Worm (Caenorhabditis elegans) whole organism, young adult: ENCODE data around the gene F23D12.3.
"Not testable (repeated sequence)": the region's sequence is repeated elsewhere in the genome, so short reads cannot be mapped to it uniquely, and the experiment has no call there.

Source experiments
- B0261.1 ChIP-seq: sonication (generic microtip); optimal IDR thresholded peaks from 2 replicates; lab custom pipeline; 2016; ENCODE audit warnings: mild to moderate bottlenecking, missing genetic modification characterization, moderate library complexity, missing compliant biosample characterization
- D2030.7 ChIP-seq: fragments of 200-800 bp; sonication (Bioruptor generic); IDR thresholded peaks from 2 replicates; pipeline ENCODE4 v1.3.6; 2022; ENCODE audit warnings: missing genetic modification reagents, missing genetic modification characterization, missing compliant biosample characterization
- F33H1.4 ChIP-seq: fragments of 200-800 bp; sonication (Bioruptor generic); IDR thresholded peaks from 2 replicates; pipeline ENCODE4 v1.3.6; 2022; ENCODE audit warnings: missing genetic modification reagents, missing genetic modification characterization, missing compliant biosample characterization
- F49E8.2 ChIP-seq: sonication (generic microtip); optimal IDR thresholded peaks from 3 replicates; lab custom pipeline; 2017; ENCODE audit warnings: missing genetic modification characterization, mild to moderate bottlenecking, missing compliant biosample characterization, antibody characterized with exemption, moderate library complexity; ENCODE audit not compliant: insufficient read depth
- Y56A3A.18 ChIP-seq: fragments of 200-800 bp; sonication (Bioruptor generic); IDR thresholded peaks from 2 replicates; pipeline ENCODE4 v1.3.6; 2022; ENCODE audit warnings: missing genetic modification reagents, missing genetic modification characterization, missing compliant biosample characterization
- Y95B8A.8 ChIP-seq: fragments of 200-800 bp; sonication (Bioruptor generic); IDR thresholded peaks from 2 replicates; pipeline ENCODE4 v1.3.6; 2022; ENCODE audit warnings: missing genetic modification reagents, missing genetic modification characterization, missing compliant biosample characterization
- ZK185.1 ChIP-seq: sonication (generic microtip); optimal IDR thresholded peaks from 2 replicates; lab custom pipeline; 2016; ENCODE audit warnings: mild to moderate bottlenecking, missing genetic modification characterization, missing compliant biosample characterization; ENCODE audit not compliant: poor library complexity, severe bottlenecking
- atf-7 ChIP-seq: sonication (generic microtip); optimal IDR thresholded peaks from 2 replicates; lab custom pipeline; 2017; ENCODE audit warnings: mild to moderate bottlenecking, missing genetic modification characterization, missing compliant biosample characterization
- athp-1 ChIP-seq: sonication (generic microtip); optimal IDR thresholded peaks from 2 replicates; lab custom pipeline; 2017; ENCODE audit warnings: mild to moderate bottlenecking, missing genetic modification characterization, missing compliant biosample characterization
- cebp-1 ChIP-seq, 2 experiments: fragments of 200-800 bp in 1 of 2; sonication (Bioruptor generic) in 1 of 2; sonication (generic microtip) in 1 of 2; IDR thresholded peaks in 1 of 2; optimal IDR thresholded peaks in 1 of 2; 2 replicates each; pipeline versions ENCODE4 v1.3.6 to Lab custom; 2017 to 2022; ENCODE audit warnings: missing compliant biosample characterization in 2 of 2, missing genetic modification characterization in 2 of 2, mild to moderate bottlenecking in 1 of 2, missing genetic modification reagents in 1 of 2, moderate library complexity in 1 of 2
- ceh-100 ChIP-seq: fragments of 200-800 bp; sonication (Bioruptor generic); IDR thresholded peaks from 2 replicates; pipeline ENCODE4 v1.3.6; 2022; ENCODE audit warnings: missing genetic modification reagents, missing genetic modification characterization, missing compliant biosample characterization
- ceh-91 ChIP-seq: fragments of 200-800 bp; sonication (Bioruptor generic); IDR thresholded peaks from 2 replicates; pipeline ENCODE4 v1.3.6; 2022; ENCODE audit warnings: missing genetic modification reagents, missing genetic modification characterization, missing compliant biosample characterization
- chd-7 ChIP-seq: sonication (generic microtip); optimal IDR thresholded peaks from 2 replicates; lab custom pipeline; 2016; ENCODE audit warnings: mild to moderate bottlenecking, missing genetic modification characterization, moderate library complexity, missing compliant biosample characterization
- die-1 ChIP-seq: sonication (generic microtip); optimal IDR thresholded peaks from 2 replicates; lab custom pipeline; 2016; ENCODE audit warnings: missing genotype, mild to moderate bottlenecking, missing genetic modification characterization, missing compliant biosample characterization
- dox-1 ChIP-seq: fragments of 200-800 bp; sonication (Bioruptor generic); IDR thresholded peaks from 2 replicates; pipeline ENCODE4 v1.3.6; 2022; ENCODE audit warnings: missing genetic modification reagents, missing genetic modification characterization, missing compliant biosample characterization
- egrh-3 ChIP-seq: fragments of 200-800 bp; sonication (Bioruptor generic); IDR thresholded peaks from 2 replicates; pipeline ENCODE4 v1.3.6; 2022; ENCODE audit warnings: missing genetic modification reagents, missing genetic modification characterization, missing compliant biosample characterization
- ets-4 ChIP-seq: fragments of 200-800 bp; sonication (Bioruptor generic); optimal IDR thresholded peaks from 2 replicates; lab custom pipeline; 2018; ENCODE audit warnings: mild to moderate bottlenecking, missing genetic modification characterization, missing compliant biosample characterization
- him-1 ChIP-seq: sonication (generic microtip); optimal IDR thresholded peaks from 2 replicates; lab custom pipeline; 2016; ENCODE audit warnings: missing genotype, missing genetic modification reagents, missing genetic modification characterization, missing compliant biosample characterization
- hmg-1.2 ChIP-seq: fragments of 200-800 bp; sonication (Bioruptor generic); IDR thresholded peaks from 2 replicates; pipeline ENCODE4 v1.3.6; 2022; ENCODE audit warnings: missing genetic modification reagents, missing genetic modification characterization, missing compliant biosample characterization
- hrde-1 ChIP-seq: sonication (generic microtip); optimal IDR thresholded peaks from 2 replicates; lab custom pipeline; 2016; ENCODE audit warnings: missing genetic modification characterization, mild to moderate bottlenecking, missing compliant biosample characterization, moderate library complexity, missing genotype, missing genetic modification reagents, borderline replicate concordance
- lag-1 ChIP-seq: fragments of 200-800 bp; sonication (Bioruptor generic); IDR thresholded peaks from 2 replicates; pipeline ENCODE4 v1.3.6; 2022; ENCODE audit warnings: missing genetic modification reagents, missing genetic modification characterization, missing compliant biosample characterization
- let-607 ChIP-seq, 2 experiments: fragments of 200-800 bp in 1 of 2; sonication (Bioruptor generic) in 1 of 2; sonication (generic microtip) in 1 of 2; optimal IDR thresholded peaks; 2 replicates each; lab custom pipeline; 2016 to 2018; ENCODE audit warnings: mild to moderate bottlenecking in 2 of 2, missing compliant biosample characterization in 2 of 2, missing genetic modification characterization in 2 of 2, moderate library complexity in 2 of 2, missing genotype in 1 of 2
- lin-26 ChIP-seq: fragments of 200-800 bp; sonication (Bioruptor generic); IDR thresholded peaks from 2 replicates; pipeline ENCODE4 v1.3.6; 2022; ENCODE audit warnings: missing genetic modification reagents, missing genetic modification characterization, missing compliant biosample characterization
- lin-40 ChIP-seq: sonication (generic microtip); optimal IDR thresholded peaks from 2 replicates; lab custom pipeline; 2016; ENCODE audit warnings: missing genetic modification characterization, mild to moderate bottlenecking, missing compliant biosample characterization, missing genotype, missing genetic modification reagents
- lsl-1 ChIP-seq: fragments of 200-800 bp; sonication (Bioruptor generic); optimal IDR thresholded peaks from 2 replicates; lab custom pipeline; 2018; ENCODE audit warnings: mild to moderate bottlenecking, missing genetic modification characterization, moderate library complexity, missing compliant biosample characterization
- madf-10 ChIP-seq: sonication (generic microtip); optimal IDR thresholded peaks from 2 replicates; lab custom pipeline; 2016; ENCODE audit warnings: mild to moderate bottlenecking, missing genetic modification characterization, missing compliant biosample characterization
- mxl-1 ChIP-seq: sonication (generic microtip); optimal IDR thresholded peaks from 2 replicates; lab custom pipeline; 2016; ENCODE audit warnings: missing genetic modification characterization, missing compliant biosample characterization
- nfyb-1 ChIP-seq: fragments of 200-800 bp; sonication (Bioruptor generic); IDR thresholded peaks from 2 replicates; pipeline ENCODE4 v1.3.6; 2022; ENCODE audit warnings: missing genetic modification reagents, missing genetic modification characterization, missing compliant biosample characterization
- nhr-120 ChIP-seq: fragments of 200-800 bp; sonication (Bioruptor generic); IDR thresholded peaks from 2 replicates; pipeline ENCODE4 v1.3.6; 2022; ENCODE audit warnings: missing genetic modification characterization, missing compliant biosample characterization
- nhr-27 ChIP-seq: fragments of 200-800 bp; sonication (Bioruptor generic); optimal IDR thresholded peaks from 2 replicates; lab custom pipeline; 2018; ENCODE audit warnings: mild to moderate bottlenecking, missing genetic modification characterization, moderate library complexity, missing compliant biosample characterization
- pbrm-1 ChIP-seq: fragments of 200-800 bp; sonication (Bioruptor generic); IDR thresholded peaks from 2 replicates; pipeline ENCODE4 v1.3.6; 2022; ENCODE audit warnings: missing genetic modification reagents, missing genetic modification characterization, missing compliant biosample characterization
- rec-8 ChIP-seq, 2 experiments: sonication (generic microtip); optimal IDR thresholded peaks; 2 replicates each; lab custom pipeline; 2016; ENCODE audit warnings: mild to moderate bottlenecking in 2 of 2, missing genetic modification characterization in 2 of 2, missing genetic modification reagents in 2 of 2, missing genotype in 2 of 2, missing biosample characterization in 1 of 2, missing compliant biosample characterization in 1 of 2, moderate library complexity in 1 of 2
- repo-1 ChIP-seq: sonication (generic microtip); optimal IDR thresholded peaks from 2 replicates; lab custom pipeline; 2017; ENCODE audit warnings: mild to moderate bottlenecking, missing genetic modification characterization, missing compliant biosample characterization
- rpc-1 ChIP-seq, 2 experiments: fragments of 150-350 bp in 1 of 2; sonication (generic microtip) in 1 of 2; optimal IDR thresholded peaks; 2 replicates each; lab custom pipeline; 2014 to 2018; ENCODE audit warnings: missing biosample characterization in 1 of 2, missing genetic modification characterization in 1 of 2, missing genetic modification reagents in 1 of 2, missing genotype in 1 of 2
- snpc-1.3 ChIP-seq: sonication (generic microtip); optimal IDR thresholded peaks from 2 replicates; lab custom pipeline; 2017; ENCODE audit warnings: missing genetic modification characterization, mild to moderate bottlenecking, missing compliant biosample characterization, antibody characterized with exemption, moderate library complexity, missing genotype, missing genetic modification reagents; ENCODE audit not compliant: insufficient read depth
- snpc-4 ChIP-seq, 5 experiments: fragments of 150-350 bp in 1 of 5; sonication (generic microtip) in 4 of 5; optimal IDR thresholded peaks; 2 replicates each; lab custom pipeline; 2014 to 2018; ENCODE audit warnings: missing genetic modification characterization in 5 of 5, missing biosample characterization in 3 of 5, antibody characterized with exemption in 2 of 5, mild to moderate bottlenecking in 2 of 5, missing compliant biosample characterization in 2 of 5, missing genotype in 2 of 5, moderate library complexity in 2 of 5, missing genetic modification reagents in 1 of 5
- somi-1 ChIP-seq: fragments of 200-800 bp; sonication (Bioruptor generic); optimal IDR thresholded peaks from 2 replicates; lab custom pipeline; 2018; ENCODE audit warnings: mild to moderate bottlenecking, missing genetic modification characterization, missing compliant biosample characterization
- sptf-2 ChIP-seq: fragments of 200-800 bp; sonication (Bioruptor generic); optimal IDR thresholded peaks from 2 replicates; lab custom pipeline; 2018; ENCODE audit warnings: mild to moderate bottlenecking, missing genetic modification characterization, missing compliant biosample characterization
- tbp1 ChIP-seq: fragments of 200-800 bp; sonication (Bioruptor generic); optimal IDR thresholded peaks from 2 replicates; lab custom pipeline; 2018; ENCODE audit warnings: mild to moderate bottlenecking, missing genetic modification characterization, missing compliant biosample characterization
- zim-3 ChIP-seq: sonication (generic microtip); optimal IDR thresholded peaks from 2 replicates; lab custom pipeline; 2017; ENCODE audit warnings: mild to moderate bottlenecking, missing genetic modification characterization, moderate library complexity, missing compliant biosample characterization
- ztf-18 ChIP-seq: sonication (generic microtip); optimal IDR thresholded peaks from 2 replicates; lab custom pipeline; 2016; ENCODE audit warnings: missing genotype, mild to moderate bottlenecking, missing genetic modification characterization, missing compliant biosample characterization

The F23D12.3 gene

ce11 chrX:14430436-14430835 lies 12.0 kb upstream of the F23D12.3 start:
- TF ChIP-seq nfyb-1, result no peak
- no peak for TF ChIP-seq lag-1 (GFP tag; lab: Robert Waterston, UW)
- TF ChIP-seq nhr-120 (GFP tag; lab: Robert Waterston, UW), result no peak
- no peak for TF ChIP-seq nhr-27
- TF ChIP-seq rec-8 (tag; optimal IDR thresholded peaks at IDR 0.05; lab: Kevin White, UChicago), result no peak
- TF ChIP-seq F49E8.2 (tag; lab: Kevin White, UChicago), result no peak
- no peak for TF ChIP-seq ceh-91 (GFP tag; lab: Robert Waterston, UW)
- TF ChIP-seq Y95B8A.8 (GFP tag; lab: Robert Waterston, UW), result no peak
- no peak for TF ChIP-seq zim-3 (tag; lab: Kevin White, UChicago)
- TF ChIP-seq F33H1.4, result no peak

ce11 chrX:14435648-14436155 lies 6.7 kb upstream of the F23D12.3 start:
- TF ChIP-seq lag-1 (GFP tag; lab: Robert Waterston, UW), result no peak
- TF ChIP-seq somi-1 (GFP tag; lab: Kevin White, UChicago), result no peak
- no peak for TF ChIP-seq let-607 (tag; optimal IDR thresholded peaks at IDR 0.05; lab: Kevin White, UChicago)
- no peak for TF ChIP-seq hrde-1 (tag; lab: Kevin White, UChicago)
- no peak for TF ChIP-seq ets-4 (GFP tag; lab: Kevin White, UChicago)
- peak; percentile 65 for TF ChIP-seq ztf-18
- TF ChIP-seq atf-7, result no peak
- no peak for TF ChIP-seq snpc-4 (GFP tag; optimal IDR thresholded peaks at IDR 0.05; lab: Kevin White, UChicago)
- TF ChIP-seq snpc-4 (tag; optimal IDR thresholded peaks at IDR 0.05; lab: Kevin White, UChicago), result no peak

- TF ChIP-seq him-1 (tag; lab: Kevin White, UChicago) (peak; percentile 56), ceh-100 (GFP tag; lab: Robert Waterston, UW) (0 out of 2 replicates have a peak, but pooled peaks have one; percentile 17), zim-3 (tag; lab: Kevin White, UChicago) (peak; percentile 68), pbrm-1 (GFP tag; lab: Robert Waterston, UW) (peak; percentile 70), cebp-1 (GFP tag; IDR thresholded peaks at IDR 0.05; lab: Robert Waterston, UW) (peak; percentile 49; the same call in 1 of the 2 replicates), ztf-18 (peak; percentile 63), dox-1 (GFP tag; lab: Robert Waterston, UW) (peak; percentile 83; the same call in 1 of the 2 replicates), die-1 (peak; percentile 67), lin-40 (peak; percentile 79), repo-1 (tag; lab: Kevin White, UChicago) (peak; percentile 67), B0261.1 (tag; lab: Kevin White, UChicago) (peak; percentile 80), snpc-1.3 (tag; lab: Kevin White, UChicago) (peak; percentile 2), chd-7 (peak; percentile 39), lin-26 (peak; percentile 81), rpc-1 (optimal IDR thresholded peaks at IDR 0.05; lab: Kevin White, UChicago) (peak; percentile 77), rpc-1 (tag; optimal IDR thresholded peaks at IDR 0.05; lab: Kevin White, UChicago) (peak; percentile 81), tbp1 (GFP tag; lab: Kevin White, UChicago) (peak; percentile 89), madf-10 (tag; lab: Kevin White, UChicago) (peak; percentile 50), D2030.7 (peak; percentile 64), snpc-4 (GFP tag; optimal IDR thresholded peaks at IDR 0.05; lab: Kevin White, UChicago) (peak; percentile 53), snpc-4 (tag; optimal IDR thresholded peaks at IDR 0.05; lab: Kevin White, UChicago) (peak in 3 of 4 experiments; percentile 59 to 88 (median 76)), lsl-1 (GFP tag; lab: Kevin White, UChicago) (peak; percentile 9), Y56A3A.18 (GFP tag; lab: Robert Waterston, UW) (peak; percentile 74; the same call in 1 of the 2 replicates), mxl-1 (tag; lab: Kevin White, UChicago) (peak; percentile 61), egrh-3 (0 out of 2 replicates have a peak, but pooled peaks have one; percentile 12), atf-7 (peak; percentile 25), hmg-1.2 (GFP tag; lab: Robert Waterston, UW) (peak; percentile 67), athp-1 (tag; lab: Kevin White, UChicago) (peak; percentile 26), sptf-2 (GFP tag; lab: Kevin White, UChicago) (peak; percentile 69), ZK185.1 (tag; lab: Kevin White, UChicago) (peak; percentile 68)
- TF ChIP-seq cebp-1 (tag; optimal IDR thresholded peaks at IDR 0.05; lab: Kevin White, UChicago), result not testable (repeated sequence)
These were observed 4.6 kb upstream of the F23D12.3 start for ce11 chrX:14437806-14438205.
